Worm (Caenorhabditis elegans): Measurements from ENCODE around the gene aipl-1.

- TF ChIP-seq ets-7 (tag; optimal IDR thresholded peaks at IDR 0.05) = no peak
- no peak for TF ChIP-seq hmbx-1 (tag; optimal IDR thresholded peaks at IDR 0.05)
- TF ChIP-seq tra-4 (tag; optimal IDR thresholded peaks at IDR 0.05) = no peak
- no peak for TF ChIP-seq ama-1 (optimal IDR thresholded peaks at IDR 0.05)
- no peak for TF ChIP-seq ceh-36 (tag; optimal IDR thresholded peaks at IDR 0.05)
- TF ChIP-seq scrt-1 (GFP tag; IDR thresholded peaks at IDR 0.05) = no peak
- TF ChIP-seq hnd-1 (tag; optimal IDR thresholded peaks at IDR 0.05) = no peak
- no peak for TF ChIP-seq tbx-37 (GFP tag; conservative IDR thresholded peaks at IDR 0.05)
- no peak for TF ChIP-seq hmg-4 (GFP tag; optimal IDR thresholded peaks at IDR 0.05)
- TF ChIP-seq pes-1 (GFP tag; IDR thresholded peaks at IDR 0.05) = no peak
- no peak for TF ChIP-seq flt-1 (GFP tag; IDR thresholded peaks at IDR 0.05)
These were observed 3.6 kb upstream of the aipl-1 start, which contains the start of gene K08F9.3 for ce11 chrV:15140247-15140646.

Measured in whole organism, early embryonic.